Worm (Caenorhabditis elegans): Measurements from ENCODE around the gene H40L08.3.

- TF ChIP-seq jun-1 (tag; optimal IDR thresholded peaks at IDR 0.05) (no peak), nhr-28 (tag; optimal IDR thresholded peaks at IDR 0.05) (no peak), ztf-4 (tag; optimal IDR thresholded peaks at IDR 0.05) (no peak), nhr-11 (tag; optimal IDR thresholded peaks at IDR 0.05) (no peak), fos-1 (tag; optimal IDR thresholded peaks at IDR 0.05) (no peak), elt-1 (tag; optimal IDR thresholded peaks at IDR 0.05) (no peak), ztf-11 (tag; optimal IDR thresholded peaks at IDR 0.05) (no peak), snpc-4 (tag; optimal IDR thresholded peaks at IDR 0.05) (no peak), lin-15B (tag; optimal IDR thresholded peaks at IDR 0.05) (no peak)
Observed at ce11 chrX:15056737-15057136, 19.2 kb downstream of the H40L08.3 start, which contains the start of gene H03G16.5.

Data from whole organism, L3 larva.